Worm (Caenorhabditis elegans) whole organism, mixed stage, embryonic: ENCODE results near the gene mks-2.

Experiments
- drap-1 ChIP-seq: fragments of 200-800 bp; sonication (Bioruptor generic); optimal IDR thresholded peaks from 3 replicates; lab custom pipeline; 2018; ENCODE audit warnings: mild to moderate bottlenecking, missing genetic modification characterization, missing compliant biosample characterization
- elt-1 ChIP-seq: sonication (generic microtip); optimal IDR thresholded peaks from 2 replicates; lab custom pipeline; 2017; ENCODE audit warnings: missing genetic modification characterization, mild to moderate bottlenecking, missing compliant biosample characterization, antibody characterized with exemption, moderate library complexity, borderline replicate concordance; ENCODE audit not compliant: insufficient read depth
- lin-13 ChIP-seq: fragments of 150-350 bp; optimal IDR thresholded peaks from 2 replicates; lab custom pipeline; 2014; ENCODE audit warnings: missing biosample characterization, missing genetic modification characterization
- lsy-2 ChIP-seq: fragments of 150-350 bp; optimal IDR thresholded peaks from 2 replicates; lab custom pipeline; 2014; ENCODE audit warnings: missing biosample characterization, missing genetic modification characterization
- mls-2 ChIP-seq: sonication (generic microtip); optimal IDR thresholded peaks from 2 replicates; lab custom pipeline; 2016; ENCODE audit warnings: mild to moderate bottlenecking, missing genetic modification characterization, moderate library complexity, missing compliant biosample characterization
- nhr-237 ChIP-seq: fragments of 150-350 bp; optimal IDR thresholded peaks from 2 replicates; lab custom pipeline; 2014; ENCODE audit warnings: missing biosample characterization, missing genetic modification characterization
- nhr-28 ChIP-seq: fragments of 150-350 bp; optimal IDR thresholded peaks from 2 replicates; lab custom pipeline; 2014; ENCODE audit warnings: missing biosample characterization, missing genetic modification characterization
- sem-2 ChIP-seq: fragments of 200-800 bp; sonication (Bioruptor generic); optimal IDR thresholded peaks from 2 replicates; lab custom pipeline; 2018; ENCODE audit warnings: mild to moderate bottlenecking, missing genetic modification characterization, missing compliant biosample characterization
- snpc-4 ChIP-seq: fragments of 150-350 bp; optimal IDR thresholded peaks from 2 replicates; lab custom pipeline; 2014; ENCODE audit warnings: missing biosample characterization, missing genetic modification characterization
- unc-39 ChIP-seq: fragments of 150-350 bp; optimal IDR thresholded peaks from 2 replicates; lab custom pipeline; 2014; ENCODE audit warnings: missing biosample characterization, missing genetic modification characterization
- ztf-11 ChIP-seq: fragments of 150-350 bp; optimal IDR thresholded peaks from 2 replicates; lab custom pipeline; 2014; ENCODE audit warnings: missing biosample characterization, missing genetic modification characterization

DNA sequence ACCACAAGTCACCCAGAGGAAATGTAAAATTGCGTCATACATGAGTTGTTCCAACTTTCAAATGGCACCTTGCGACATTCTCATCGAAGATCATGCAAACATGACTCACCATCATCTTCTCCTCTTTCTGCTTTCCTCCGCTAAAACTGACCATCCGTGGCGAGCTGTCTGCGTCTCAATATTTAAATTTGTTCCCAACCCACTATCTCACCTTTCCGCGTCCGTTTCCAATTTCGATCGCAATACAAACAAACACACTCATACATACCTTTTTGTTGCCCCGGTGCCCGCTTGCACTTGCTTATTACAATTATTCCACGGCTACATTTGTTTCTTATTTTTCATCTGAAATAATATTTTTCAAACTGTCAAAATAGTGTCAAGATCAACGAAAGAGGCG is 41.4 kb upstream of the mks-2 start, which contains the start of gene nmgp-1:
- no peak for TF ChIP-seq ztf-11 (tag; lab: Kevin White, UChicago)
- TF ChIP-seq sem-2 (GFP tag; lab: Kevin White, UChicago), result no peak
- no peak for TF ChIP-seq unc-39
- no peak for TF ChIP-seq nhr-237 (tag; lab: Kevin White, UChicago)
- no peak for TF ChIP-seq drap-1 (GFP tag; lab: Kevin White, UChicago)
- no peak for TF ChIP-seq mls-2 (tag; lab: Kevin White, UChicago)
- TF ChIP-seq snpc-4 (tag; lab: Kevin White, UChicago), result no peak
- no peak for TF ChIP-seq lsy-2 (tag; lab: Kevin White, UChicago)
- no peak for TF ChIP-seq nhr-28 (tag; lab: Kevin White, UChicago)
- TF ChIP-seq lin-13 (tag; lab: Kevin White, UChicago), result no peak
- no peak for TF ChIP-seq elt-1 (tag; lab: Kevin White, UChicago)
